Worm (Caenorhabditis elegans) whole organism, L3 larva: ENCODE results near the gene msp-142.

ENCODE experiments used
- ceh-16 ChIP-seq: sonication (generic microtip); optimal IDR thresholded peaks from 2 replicates; lab custom pipeline; 2017; ENCODE audit warnings: missing biosample characterization, missing genetic modification characterization
- mdl-1 ChIP-seq: fragments of 150-350 bp; optimal IDR thresholded peaks from 2 replicates; lab custom pipeline; 2014; ENCODE audit warnings: missing biosample characterization, missing genetic modification characterization
- nhr-11 ChIP-seq: fragments of 150-350 bp; optimal IDR thresholded peaks from 2 replicates; lab custom pipeline; 2014; ENCODE audit warnings: missing biosample characterization, missing genetic modification characterization
- pha-4 ChIP-seq: fragments of 150-350 bp; optimal IDR thresholded peaks from 2 replicates; lab custom pipeline; 2014; ENCODE audit warnings: missing biosample characterization, missing genetic modification reagents, missing genetic modification characterization
- pqm-1 ChIP-seq: fragments of 150-350 bp; optimal IDR thresholded peaks from 2 replicates; lab custom pipeline; 2017; ENCODE audit warnings: missing biosample characterization, missing genetic modification characterization, inconsistent platforms
- snpc-4 ChIP-seq: fragments of 150-350 bp; optimal IDR thresholded peaks from 2 replicates; lab custom pipeline; 2014; ENCODE audit warnings: missing biosample characterization, missing genetic modification characterization

ce11 chrII:5833136-5833535 lies 35.4 kb downstream of the msp-142 start, which contains the start of gene gtap-1:
- TF ChIP-seq pha-4 (tag; lab: Kevin White, UChicago), result no peak
- TF ChIP-seq pqm-1 (tag; lab: Kevin White, UChicago), result no peak
- no peak for TF ChIP-seq mdl-1 (tag; lab: Kevin White, UChicago)
- no peak for TF ChIP-seq nhr-11 (tag; lab: Kevin White, UChicago)
- TF ChIP-seq ceh-16, result no peak
- no peak for TF ChIP-seq snpc-4
